Fruit fly (Drosophila melanogaster) whole organism, embryonic: ENCODE results near the gene CG11581.

Source experiments
- B-H1 ChIP-seq: fragments of 200-800 bp; sonication (Bioruptor generic); IDR thresholded peaks from 3 replicates; pipeline ENCODE4 v1.3.6; 2022; ENCODE audit warnings: missing biosample characterization, missing genetic modification characterization
- B-H2 ChIP-seq: fragments of 200-800 bp; sonication (Bioruptor generic); optimal IDR thresholded peaks from 2 replicates; lab custom pipeline; 2018; ENCODE audit warnings: missing biosample characterization, mild to moderate bottlenecking, missing genetic modification characterization
- Blimp-1 ChIP-seq: fragments of 200-800 bp; sonication (Bioruptor generic); optimal IDR thresholded peaks from 3 replicates; lab custom pipeline; 2018; ENCODE audit warnings: missing biosample characterization, missing genetic modification characterization, mild to moderate bottlenecking, moderate library complexity, missing genetic modification reagents
- BtbVII ChIP-seq: fragments of 200-800 bp; sonication (Bioruptor generic); optimal IDR thresholded peaks from 3 replicates; lab custom pipeline; 2017; ENCODE audit warnings: missing biosample characterization, mild to moderate bottlenecking, missing genetic modification characterization
- CG10654 ChIP-seq: fragments of 200-800 bp; sonication (Bioruptor generic); optimal IDR thresholded peaks from 2 replicates; lab custom pipeline; 2016; ENCODE audit warnings: missing biosample characterization, missing genetic modification characterization
- CG11247 ChIP-seq: fragments of 200-800 bp; sonication (Bioruptor generic); IDR thresholded peaks from 2 replicates; pipeline ENCODE4 v1.3.6; 2022; ENCODE audit warnings: missing biosample characterization, missing genetic modification characterization
- CG11398 ChIP-seq: fragments of 200-800 bp; sonication (Bioruptor generic); optimal IDR thresholded peaks from 2 replicates; lab custom pipeline; 2016; ENCODE audit warnings: missing biosample characterization, missing genetic modification characterization
- CG11723 ChIP-seq: fragments of 200-800 bp; sonication (Bioruptor generic); optimal IDR thresholded peaks from 2 replicates; lab custom pipeline; 2017; ENCODE audit warnings: missing biosample characterization, mild to moderate bottlenecking, missing genetic modification characterization
- CG12219 ChIP-seq: fragments of 200-800 bp; sonication (Bioruptor generic); optimal IDR thresholded peaks from 3 replicates; lab custom pipeline; 2018; ENCODE audit warnings: missing biosample characterization, mild to moderate bottlenecking, missing genetic modification characterization
- CG12769 ChIP-seq: fragments of 200-800 bp; sonication (Bioruptor generic); optimal IDR thresholded peaks from 2 replicates; lab custom pipeline; 2019; ENCODE audit warnings: missing biosample characterization, mild to moderate bottlenecking, missing genetic modification characterization, moderate library complexity
- CG17385 ChIP-seq: fragments of 200-800 bp; sonication (Bioruptor generic); optimal IDR thresholded peaks from 3 replicates; lab custom pipeline; 2018; ENCODE audit warnings: missing biosample characterization, mild to moderate bottlenecking, missing genetic modification characterization
- CG3847 ChIP-seq: fragments of 200-800 bp; sonication (Bioruptor generic); IDR thresholded peaks from 2 replicates; pipeline ENCODE4 v1.3.6; 2022; ENCODE audit warnings: missing biosample characterization, missing genetic modification characterization
- CG4404 ChIP-seq: fragments of 200-800 bp; sonication (Bioruptor generic); IDR thresholded peaks from 2 replicates; pipeline ENCODE4 v1.3.6; 2022; ENCODE audit warnings: missing biosample characterization, missing genetic modification characterization
- CG4730 ChIP-seq: fragments of 200-800 bp; sonication (Bioruptor generic); IDR thresholded peaks from 2 replicates; pipeline ENCODE4 v1.3.6; 2022; ENCODE audit warnings: missing biosample characterization, missing genetic modification characterization
- CG5953 ChIP-seq: fragments of 200-800 bp; sonication (Bioruptor generic); IDR thresholded peaks from 2 replicates; pipeline ENCODE4 v1.3.6; 2022; ENCODE audit warnings: missing biosample characterization, missing genetic modification characterization
- CG6272 ChIP-seq: fragments of 200-800 bp; sonication (Bioruptor generic); IDR thresholded peaks from 2 replicates; pipeline ENCODE4 v1.3.6; 2022; ENCODE audit warnings: missing biosample characterization, missing genetic modification characterization
- CG7271 ChIP-seq: fragments of 200-800 bp; sonication (Bioruptor generic); optimal IDR thresholded peaks from 2 replicates; lab custom pipeline; 2018; ENCODE audit warnings: missing biosample characterization, mild to moderate bottlenecking, missing genetic modification characterization, moderate library complexity
- CG7556 ChIP-seq: fragments of 200-800 bp; sonication (Bioruptor generic); optimal IDR thresholded peaks from 2 replicates; lab custom pipeline; 2017; ENCODE audit warnings: missing biosample characterization, mild to moderate bottlenecking, missing genetic modification characterization
- CG9876 ChIP-seq: fragments of 200-800 bp; sonication (Bioruptor generic); optimal IDR thresholded peaks from 2 replicates; lab custom pipeline; 2016; ENCODE audit warnings: missing biosample characterization, missing genetic modification characterization
- CoRest ChIP-seq: fragments of 200-800 bp; sonication (Bioruptor generic); optimal IDR thresholded peaks from 3 replicates; lab custom pipeline; 2018; ENCODE audit warnings: missing biosample characterization, mild to moderate bottlenecking, missing genetic modification characterization, moderate library complexity
- Dref ChIP-seq: fragments of 200-800 bp; sonication (Bioruptor generic); IDR thresholded peaks from 2 replicates; pipeline ENCODE4 v1.3.6; 2022; ENCODE audit warnings: missing biosample characterization, missing genetic modification characterization
- E2f2 ChIP-seq: fragments of 200-800 bp; sonication (Bioruptor generic); IDR thresholded peaks from 2 replicates; pipeline ENCODE4 v1.3.6; 2022; ENCODE audit warnings: missing biosample characterization, missing genetic modification characterization
- Eip74EF ChIP-seq, 2 experiments: fragments of 200-800 bp in 1 of 2; fragments of >200 bp in 1 of 2; sonication (Bioruptor generic) in 1 of 2; optimal IDR thresholded peaks; 2 replicates each; lab custom pipeline; 2017 to 2019; ENCODE audit warnings: missing biosample characterization in 2 of 2, missing genetic modification characterization in 2 of 2, mild to moderate bottlenecking in 1 of 2, moderate library complexity in 1 of 2
- HHEX ChIP-seq: fragments of 200-800 bp; sonication (Bioruptor generic); optimal IDR thresholded peaks from 3 replicates; lab custom pipeline; 2017; ENCODE audit warnings: missing biosample characterization, mild to moderate bottlenecking, missing genetic modification characterization, missing genetic modification reagents
- Hr3 ChIP-seq: fragments of 200-800 bp; sonication (Bioruptor generic); optimal IDR thresholded peaks from 3 replicates; lab custom pipeline; 2016; ENCODE audit warnings: missing biosample characterization, missing genetic modification characterization
- Myb ChIP-seq: fragments of 200-800 bp; sonication (Bioruptor generic); optimal IDR thresholded peaks from 2 replicates; lab custom pipeline; 2016; ENCODE audit warnings: missing biosample characterization, missing genetic modification characterization
- Neu2 ChIP-seq: fragments of 200-800 bp; sonication (Bioruptor generic); optimal IDR thresholded peaks from 3 replicates; lab custom pipeline; 2016; ENCODE audit warnings: missing biosample characterization, missing genetic modification characterization, borderline replicate concordance
- NfI ChIP-seq: fragments of 200-800 bp; sonication (Bioruptor generic); optimal IDR thresholded peaks from 3 replicates; lab custom pipeline; 2018; ENCODE audit warnings: missing biosample characterization, mild to moderate bottlenecking, missing genetic modification characterization, moderate library complexity
- Side ChIP-seq: fragments of 200-800 bp; sonication (Bioruptor generic); optimal IDR thresholded peaks from 2 replicates; lab custom pipeline; 2016; ENCODE audit warnings: missing biosample characterization, missing genetic modification characterization
- Six4 ChIP-seq: fragments of 200-800 bp; sonication (Bioruptor generic); optimal IDR thresholded peaks from 2 replicates; lab custom pipeline; 2016; ENCODE audit warnings: missing biosample characterization, missing genetic modification characterization
- Sox100B ChIP-seq: fragments of 200-800 bp; sonication (Bioruptor generic); optimal IDR thresholded peaks from 3 replicates; lab custom pipeline; 2018; ENCODE audit warnings: missing biosample characterization, mild to moderate bottlenecking, missing genetic modification characterization
- abd-A ChIP-seq: fragments of 200-800 bp; sonication (Bioruptor generic); optimal IDR thresholded peaks from 3 replicates; lab custom pipeline; 2019; ENCODE audit warnings: missing biosample characterization, mild to moderate bottlenecking, missing genetic modification characterization, moderate library complexity
- ase ChIP-seq: fragments of 200-800 bp; sonication (Bioruptor generic); IDR thresholded peaks from 3 replicates; pipeline ENCODE4 v1.3.6; 2022; ENCODE audit warnings: missing biosample characterization, missing genetic modification characterization
- crp ChIP-seq, 2 experiments: fragments of 200-800 bp; sonication (Bioruptor generic); optimal IDR thresholded peaks; 2 replicates in 1 of 2; 3 replicates in 1 of 2; lab custom pipeline; 2017; ENCODE audit warnings: missing biosample characterization in 2 of 2, missing genetic modification characterization in 2 of 2, mild to moderate bottlenecking in 1 of 2, moderate library complexity in 1 of 2
- dmrt11E ChIP-seq: fragments of 200-800 bp; sonication (Bioruptor generic); optimal IDR thresholded peaks from 3 replicates; lab custom pipeline; 2018; ENCODE audit warnings: missing biosample characterization, mild to moderate bottlenecking, missing genetic modification characterization, moderate library complexity
- en ChIP-seq: fragments of 200-800 bp; sonication (Bioruptor generic); optimal IDR thresholded peaks from 2 replicates; lab custom pipeline; 2016; ENCODE audit warnings: missing biosample characterization, missing genetic modification characterization
- ewg ChIP-seq: fragments of 200-800 bp; sonication (Bioruptor generic); optimal IDR thresholded peaks from 3 replicates; lab custom pipeline; 2017; ENCODE audit warnings: mild to moderate bottlenecking, missing biosample characterization, missing genetic modification reagents, missing genetic modification characterization
- gem ChIP-seq: fragments of 200-800 bp; sonication (Bioruptor generic); optimal IDR thresholded peaks from 2 replicates; lab custom pipeline; 2019; ENCODE audit warnings: missing biosample characterization, mild to moderate bottlenecking, missing genetic modification characterization, moderate library complexity
- gt ChIP-seq: fragments of 200-800 bp; sonication (Bioruptor generic); IDR thresholded peaks from 2 replicates; pipeline ENCODE4 v1.3.6; 2022; ENCODE audit warnings: missing biosample characterization, missing genetic modification characterization
- nom ChIP-seq: fragments of 200-800 bp; sonication (Bioruptor generic); optimal IDR thresholded peaks from 2 replicates; lab custom pipeline; 2017; ENCODE audit warnings: missing biosample characterization, missing genetic modification characterization, mild to moderate bottlenecking, moderate library complexity, missing genetic modification reagents
- pfk ChIP-seq: fragments of 200-800 bp; sonication (Bioruptor generic); optimal IDR thresholded peaks from 2 replicates; lab custom pipeline; 2018; ENCODE audit warnings: missing biosample characterization, mild to moderate bottlenecking, missing genetic modification characterization, moderate library complexity
- pho ChIP-seq: fragments of 200-800 bp; sonication (Bioruptor generic); optimal IDR thresholded peaks from 2 replicates; lab custom pipeline; 2016; ENCODE audit warnings: missing biosample characterization, missing genetic modification characterization
- phol ChIP-seq: fragments of 200-800 bp; sonication (Bioruptor generic); optimal IDR thresholded peaks from 3 replicates; lab custom pipeline; 2018; ENCODE audit warnings: missing biosample characterization, mild to moderate bottlenecking, missing genetic modification characterization, moderate library complexity
- sna ChIP-seq: fragments of 200-800 bp; sonication (Bioruptor generic); IDR thresholded peaks from 2 replicates; pipeline ENCODE4 v1.3.6; 2022; ENCODE audit warnings: missing biosample characterization, missing genetic modification characterization; ENCODE audit not compliant: partially characterized antibody
- trh ChIP-seq: fragments of 200-800 bp; sonication (Bioruptor generic); optimal IDR thresholded peaks from 2 replicates; lab custom pipeline; 2016; ENCODE audit warnings: missing biosample characterization, missing genetic modification characterization
- unpg ChIP-seq: fragments of 200-800 bp; sonication (Bioruptor generic); optimal IDR thresholded peaks from 3 replicates; lab custom pipeline; 2018; ENCODE audit warnings: missing biosample characterization, mild to moderate bottlenecking, missing genetic modification characterization, moderate library complexity
- zen ChIP-seq: fragments of 200-800 bp; sonication (Bioruptor generic); optimal IDR thresholded peaks from 3 replicates; lab custom pipeline; 2018; ENCODE audit warnings: missing biosample characterization, mild to moderate bottlenecking, missing genetic modification characterization, moderate library complexity
- zfh1 ChIP-seq: fragments of 200-800 bp; sonication (Bioruptor generic); IDR thresholded peaks from 3 replicates; pipeline ENCODE4 v1.3.6; 2022; ENCODE audit warnings: missing biosample characterization, missing genetic modification characterization

CG11581 gene

DNA sequence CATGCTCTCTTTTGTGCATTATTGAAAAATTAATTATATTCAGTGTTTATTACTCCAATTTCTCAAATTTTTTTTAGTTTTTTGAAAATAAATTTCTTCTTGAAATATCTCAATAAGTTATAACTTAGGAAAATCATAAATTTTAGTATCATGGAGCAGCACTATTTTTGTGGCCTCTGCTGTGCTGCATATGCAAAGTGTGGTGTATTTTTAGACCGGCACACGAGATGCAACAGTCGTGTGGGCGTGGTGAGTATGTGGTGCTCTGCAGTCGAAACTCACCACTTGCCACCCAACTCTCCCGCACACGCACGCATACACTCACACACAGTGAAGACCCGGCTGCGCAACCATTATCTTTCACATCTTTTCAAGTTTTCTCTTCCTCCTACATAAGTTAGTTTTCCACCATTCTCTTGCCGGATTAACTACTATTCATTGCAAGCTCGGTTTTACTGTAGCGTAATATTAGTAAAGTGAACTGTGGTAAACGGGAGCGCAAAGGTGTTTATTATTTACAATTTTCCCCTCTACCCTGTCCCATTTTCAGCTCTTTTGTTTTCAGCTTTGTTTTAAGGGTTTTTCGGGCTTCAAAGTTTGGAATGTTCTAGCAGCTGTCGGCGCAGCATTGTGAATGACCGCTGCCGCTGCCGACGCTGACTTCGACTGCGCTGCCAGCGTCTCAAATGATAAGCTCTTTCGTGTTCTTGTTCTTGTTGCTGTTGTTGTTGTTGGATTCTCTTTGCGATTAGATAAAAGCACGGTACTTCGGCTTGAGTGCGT lies 31.9 kb downstream of the CG11581 start (continued):
- no peak for TF ChIP-seq Dref (GFP tag; lab: Robert Waterston, UW)
- TF ChIP-seq CG12219 (GFP tag; lab: Kevin White, UChicago): peak; percentile 68
- peak; percentile 34 for TF ChIP-seq BtbVII (GFP tag; lab: Kevin White, UChicago)
- no peak for TF ChIP-seq gt
- TF ChIP-seq pho (GFP tag; lab: Kevin White, UChicago): peak; percentile 4
- peak; percentile 74 for TF ChIP-seq nom (GFP tag; lab: Kevin White, UChicago)
- TF ChIP-seq Sox100B (GFP tag; lab: Kevin White, UChicago): peak; percentile 78
- TF ChIP-seq Neu2: no peak
- peak; percentile 61 for TF ChIP-seq CoRest (tag; lab: Kevin White, UChicago)
- peak; percentile 46 for TF ChIP-seq Hr3 (GFP tag; lab: Kevin White, UChicago)
- no peak for TF ChIP-seq CG6272
- TF ChIP-seq B-H2 (GFP tag; lab: Kevin White, UChicago): no peak
- no peak; the same call in 1 of the 2 replicates for TF ChIP-seq CG11247
- TF ChIP-seq CG9876 (GFP tag; lab: Kevin White, UChicago): no peak
- no peak for TF ChIP-seq pfk (GFP tag; lab: Kevin White, UChicago)
- peak; percentile 14 for TF ChIP-seq ewg (GFP tag; lab: Kevin White, UChicago)
- peak in 1 of 2 experiments; percentile 19 for TF ChIP-seq Eip74EF (GFP tag; optimal IDR thresholded peaks at IDR 0.05; lab: Kevin White, UChicago)
- TF ChIP-seq CG4404 (GFP tag; lab: Robert Waterston, UW): no peak
- peak; percentile 60; the same call in 2 of the 3 replicates for TF ChIP-seq zfh1 (GFP tag; lab: Robert Waterston, UW)
- peak; percentile 34 for TF ChIP-seq CG10654 (GFP tag; lab: Kevin White, UChicago)
- TF ChIP-seq Myb (GFP tag; lab: Kevin White, UChicago): peak; percentile 1
- TF ChIP-seq unpg (GFP tag; lab: Kevin White, UChicago): peak; percentile 73
- peak; percentile 59 for TF ChIP-seq CG17385 (GFP tag; lab: Kevin White, UChicago)
- peak; percentile 50 for TF ChIP-seq NfI (GFP tag; lab: Kevin White, UChicago)
- TF ChIP-seq CG12769 (tag; lab: Kevin White, UChicago): peak; percentile 0
- peak; percentile 13 for TF ChIP-seq trh (GFP tag; lab: Kevin White, UChicago)
- peak; percentile 70 for TF ChIP-seq CG7271 (tag; lab: Kevin White, UChicago)
- peak; percentile 80 for TF ChIP-seq gem
- TF ChIP-seq CG4730 (GFP tag; lab: Robert Waterston, UW): no peak
- TF ChIP-seq abd-A (tag; lab: Kevin White, UChicago): no peak
- peak; percentile 9 for TF ChIP-seq CG11398 (GFP tag; lab: Kevin White, UChicago)
- 0 out of 3 replicates have a peak, but pooled peaks have one; percentile 56 for TF ChIP-seq ase (GFP tag; lab: Robert Waterston, UW)
- TF ChIP-seq crp (GFP tag; optimal IDR thresholded peaks at IDR 0.05; lab: Kevin White, UChicago): peak in 1 of 2 experiments; percentile 13
- peak; percentile 34; the same call in 1 of the 3 replicates for TF ChIP-seq B-H1
- peak; percentile 48 for TF ChIP-seq HHEX (GFP tag; lab: Kevin White, UChicago)
- peak; percentile 71 for TF ChIP-seq dmrt11E (tag; lab: Kevin White, UChicago)
- TF ChIP-seq Side (GFP tag; lab: Kevin White, UChicago): peak; percentile 21
- no peak for TF ChIP-seq CG3847 (GFP tag; lab: Robert Waterston, UW)
- TF ChIP-seq zen (tag; lab: Kevin White, UChicago): peak; percentile 19
- peak; percentile 77 for TF ChIP-seq Blimp-1
- TF ChIP-seq Six4 (GFP tag; lab: Kevin White, UChicago): peak; percentile 58
- peak; percentile 83 for TF ChIP-seq phol (tag; lab: Kevin White, UChicago)
- TF ChIP-seq CG11723 (GFP tag; lab: Kevin White, UChicago): peak; percentile 42
- peak; percentile 51 for TF ChIP-seq E2f2 (GFP tag; lab: Robert Waterston, UW)
- peak; percentile 64 for TF ChIP-seq CG7556 (GFP tag; lab: Kevin White, UChicago)
- TF ChIP-seq en (GFP tag; lab: Kevin White, UChicago): peak; percentile 21
- TF ChIP-seq sna (GFP tag; lab: Robert Waterston, UW): no peak
- TF ChIP-seq CG5953 (GFP tag; lab: Robert Waterston, UW): peak; percentile 43; the same call in 1 of the 2 replicates
